Worm (Caenorhabditis elegans) whole organism, L1 larva: ENCODE data around the gene msp-50.

Experiments used
- C16A3.4 ChIP-seq: fragments of 150-350 bp; optimal IDR thresholded peaks from 2 replicates; lab custom pipeline; 2014; ENCODE audit warnings: missing biosample characterization, missing genetic modification characterization
- F16B12.6 ChIP-seq: fragments of 150-350 bp; optimal IDR thresholded peaks from 2 replicates; lab custom pipeline; 2014; ENCODE audit warnings: missing biosample characterization, missing genetic modification characterization
- blmp-1 ChIP-seq: fragments of 150-350 bp; optimal IDR thresholded peaks from 2 replicates; lab custom pipeline; 2014; ENCODE audit warnings: missing biosample characterization, missing genetic modification characterization
- ceh-63 ChIP-seq: fragments of 200-800 bp; sonication (Bioruptor generic); optimal IDR thresholded peaks from 2 replicates; lab custom pipeline; 2018; ENCODE audit warnings: mild to moderate bottlenecking, missing genetic modification characterization, missing compliant biosample characterization
- ceh-8 ChIP-seq: fragments of 200-800 bp; sonication (Bioruptor generic); optimal IDR thresholded peaks from 2 replicates; lab custom pipeline; 2018; ENCODE audit warnings: mild to moderate bottlenecking, missing genetic modification characterization, moderate library complexity, missing compliant biosample characterization
- dpl-1 ChIP-seq, 3 experiments: fragments of 150-350 bp in 2 of 3; sonication (generic microtip) in 1 of 3; optimal IDR thresholded peaks; 2 replicates each; lab custom pipeline; 2014 to 2017; ENCODE audit warnings: missing biosample characterization in 3 of 3, missing genetic modification characterization in 3 of 3, missing genetic modification reagents in 3 of 3
- dsc-1 ChIP-seq: sonication (generic microtip); optimal IDR thresholded peaks from 2 replicates; lab custom pipeline; 2016; ENCODE audit warnings: mild to moderate bottlenecking, missing genetic modification characterization, missing compliant biosample characterization
- efl-1 ChIP-seq, 4 experiments: fragments of 150-350 bp; optimal IDR thresholded peaks in 3 of 4; peaks in 1 of 4; 1 replicate in 1 of 4; 2 replicates in 3 of 4; lab custom pipeline; 2014; ENCODE audit warnings: missing biosample characterization in 2 of 4, missing genetic modification characterization in 2 of 4, missing genetic modification reagents in 2 of 4
- efl-3 ChIP-seq: fragments of 200-800 bp; sonication (Bioruptor generic); optimal IDR thresholded peaks from 2 replicates; lab custom pipeline; 2018; ENCODE audit warnings: mild to moderate bottlenecking, missing genetic modification characterization, missing compliant biosample characterization
- egl-13 ChIP-seq: sonication (generic microtip); optimal IDR thresholded peaks from 2 replicates; lab custom pipeline; 2016; ENCODE audit warnings: missing genotype, missing genetic modification reagents, missing genetic modification characterization, missing compliant biosample characterization
- elt-2 ChIP-seq: sonication (generic microtip); optimal IDR thresholded peaks from 2 replicates; lab custom pipeline; 2016; ENCODE audit warnings: missing genetic modification characterization, mild to moderate bottlenecking, inconsistent platforms, missing compliant biosample characterization, missing genetic modification reagents
- fkh-10 ChIP-seq: sonication (generic microtip); optimal IDR thresholded peaks from 2 replicates; lab custom pipeline; 2017; ENCODE audit warnings: missing biosample characterization, missing genetic modification reagents, missing genetic modification characterization
- fkh-8 ChIP-seq: sonication (generic microtip); optimal IDR thresholded peaks from 2 replicates; lab custom pipeline; 2016; ENCODE audit warnings: mild to moderate bottlenecking, missing genetic modification characterization, missing compliant biosample characterization
- fos-1 ChIP-seq: fragments of 150-350 bp; optimal IDR thresholded peaks from 2 replicates; lab custom pipeline; 2014; ENCODE audit warnings: missing biosample characterization, missing genetic modification characterization
- grh-1 ChIP-seq: fragments of 200-800 bp; sonication (Bioruptor generic); IDR thresholded peaks from 2 replicates; pipeline ENCODE4 v1.3.6; 2022; ENCODE audit warnings: missing genetic modification reagents, missing genetic modification characterization, missing compliant biosample characterization
- hpl-2 ChIP-seq: fragments of 150-350 bp; optimal IDR thresholded peaks from 2 replicates; lab custom pipeline; 2014; ENCODE audit warnings: missing biosample characterization, missing genetic modification reagents, missing genetic modification characterization
- irx-1 ChIP-seq: sonication (generic microtip); optimal IDR thresholded peaks from 2 replicates; lab custom pipeline; 2016; ENCODE audit warnings: missing genetic modification characterization, missing compliant biosample characterization
- jun-1 ChIP-seq: fragments of 150-350 bp; optimal IDR thresholded peaks from 2 replicates; lab custom pipeline; 2014; ENCODE audit warnings: missing biosample characterization, missing genetic modification reagents, missing genetic modification characterization
- lin-13 ChIP-seq: fragments of 150-350 bp; optimal IDR thresholded peaks from 2 replicates; lab custom pipeline; 2014; ENCODE audit warnings: missing biosample characterization, missing genetic modification reagents, missing genetic modification characterization
- lin-14 ChIP-seq: fragments of 200-800 bp; sonication (Bioruptor generic); optimal IDR thresholded peaks from 2 replicates; lab custom pipeline; 2018; ENCODE audit warnings: mild to moderate bottlenecking, missing genetic modification characterization, moderate library complexity, missing compliant biosample characterization
- lin-35 ChIP-seq, 2 experiments: fragments of 150-350 bp; optimal IDR thresholded peaks; 2 replicates each; lab custom pipeline; 2014; ENCODE audit warnings: missing biosample characterization in 2 of 2, missing genetic modification characterization in 2 of 2, missing genetic modification reagents in 2 of 2
- lin-39 ChIP-seq: fragments of 150-350 bp; optimal IDR thresholded peaks from 2 replicates; lab custom pipeline; 2014; ENCODE audit warnings: missing biosample characterization, missing genetic modification reagents, missing genetic modification characterization
- lir-3 ChIP-seq: sonication (generic microtip); optimal IDR thresholded peaks from 2 replicates; lab custom pipeline; 2016; ENCODE audit warnings: mild to moderate bottlenecking, missing genetic modification characterization, moderate library complexity, missing compliant biosample characterization; ENCODE audit not compliant: poor library complexity
- mab-9 ChIP-seq: fragments of 200-800 bp; sonication (Bioruptor generic); IDR thresholded peaks from 2 replicates; pipeline ENCODE4 v1.3.6; 2022; ENCODE audit warnings: missing genetic modification reagents, missing genetic modification characterization, missing compliant biosample characterization
- mdl-1 ChIP-seq, 2 experiments: fragments of 150-350 bp; optimal IDR thresholded peaks; 2 replicates each; lab custom pipeline; 2014 to 2017; ENCODE audit warnings: missing biosample characterization in 2 of 2, missing genetic modification characterization in 2 of 2, inconsistent platforms in 1 of 2
- mef-2 ChIP-seq: fragments of 150-350 bp; optimal IDR thresholded peaks from 2 replicates; lab custom pipeline; 2014; ENCODE audit warnings: missing biosample characterization, missing genetic modification characterization
- nhr-11 ChIP-seq: fragments of 150-350 bp; optimal IDR thresholded peaks from 2 replicates; lab custom pipeline; 2014; ENCODE audit warnings: missing biosample characterization, missing genetic modification characterization
- nhr-12 ChIP-seq: sonication (generic microtip); optimal IDR thresholded peaks from 2 replicates; lab custom pipeline; 2017; ENCODE audit warnings: missing biosample characterization, missing genetic modification characterization
- nhr-19 ChIP-seq: fragments of 200-800 bp; sonication (Bioruptor generic); conservative IDR thresholded peaks from 2 replicates; pipeline ENCODE4 v1.3.6; 2022; ENCODE audit warnings: missing genetic modification characterization, missing compliant biosample characterization
- nhr-20 ChIP-seq: sonication (generic microtip); optimal IDR thresholded peaks from 2 replicates; lab custom pipeline; 2016; ENCODE audit warnings: mild to moderate bottlenecking, missing genetic modification characterization, missing compliant biosample characterization
- nhr-28 ChIP-seq: fragments of 150-350 bp; optimal IDR thresholded peaks from 2 replicates; lab custom pipeline; 2014; ENCODE audit warnings: missing biosample characterization, missing genetic modification characterization
- nhr-47 ChIP-seq: sonication (generic microtip); optimal IDR thresholded peaks from 2 replicates; lab custom pipeline; 2016; ENCODE audit warnings: mild to moderate bottlenecking, missing genetic modification characterization, moderate library complexity, missing compliant biosample characterization
- nhr-71 ChIP-seq: sonication (generic microtip); optimal IDR thresholded peaks from 2 replicates; lab custom pipeline; 2016; ENCODE audit warnings: mild to moderate bottlenecking, missing genetic modification characterization, moderate library complexity, missing compliant biosample characterization
- nhr-84 ChIP-seq: sonication (generic microtip); optimal IDR thresholded peaks from 2 replicates; lab custom pipeline; 2017; ENCODE audit warnings: missing biosample characterization, missing genetic modification characterization
- nhr-85 ChIP-seq: sonication (generic microtip); peaks from one replicate; lab custom pipeline; 2016; ENCODE audit warnings: missing genetic modification characterization, inconsistent platforms, missing compliant biosample characterization
- pax-3 ChIP-seq: fragments of 200-800 bp; sonication (Bioruptor generic); optimal IDR thresholded peaks from 2 replicates; lab custom pipeline; 2018; ENCODE audit warnings: mild to moderate bottlenecking, missing genetic modification characterization, moderate library complexity, missing compliant biosample characterization
- rnt-1 ChIP-seq: sonication (generic microtip); optimal IDR thresholded peaks from 2 replicates; lab custom pipeline; 2016; ENCODE audit warnings: mild to moderate bottlenecking, missing genetic modification characterization, moderate library complexity, missing compliant biosample characterization
- snu-23 ChIP-seq: sonication (generic microtip); optimal IDR thresholded peaks from 2 replicates; lab custom pipeline; 2016; ENCODE audit warnings: missing genetic modification characterization, missing compliant biosample characterization
- sox-4 ChIP-seq: sonication (generic microtip); optimal IDR thresholded peaks from 2 replicates; lab custom pipeline; 2016; ENCODE audit warnings: missing genetic modification characterization, missing compliant biosample characterization
- sptf-1 ChIP-seq: fragments of 150-350 bp; optimal IDR thresholded peaks from 2 replicates; lab custom pipeline; 2014; ENCODE audit warnings: missing biosample characterization, missing genetic modification characterization
- sup-37 ChIP-seq: fragments of 200-800 bp; sonication (Bioruptor generic); optimal IDR thresholded peaks from 2 replicates; lab custom pipeline; 2018; ENCODE audit warnings: mild to moderate bottlenecking, missing genetic modification characterization, missing compliant biosample characterization
- swsn-7 ChIP-seq: sonication (generic microtip); optimal IDR thresholded peaks from 2 replicates; lab custom pipeline; 2016; ENCODE audit warnings: missing genetic modification characterization, missing compliant biosample characterization
- tbx-2 ChIP-seq: sonication (generic microtip); optimal IDR thresholded peaks from 2 replicates; lab custom pipeline; 2016; ENCODE audit warnings: missing genetic modification characterization, missing compliant biosample characterization
- unc-62 ChIP-seq: fragments of 150-350 bp; optimal IDR thresholded peaks from 2 replicates; lab custom pipeline; 2014; ENCODE audit warnings: missing biosample characterization, missing genetic modification reagents, missing genetic modification characterization
- unc-98 ChIP-seq: fragments of 200-800 bp; sonication (Bioruptor generic); IDR thresholded peaks from 2 replicates; pipeline ENCODE4 v1.3.6; 2022; ENCODE audit warnings: missing genetic modification characterization, missing compliant biosample characterization
- vab-15 ChIP-seq: sonication (generic microtip); optimal IDR thresholded peaks from 2 replicates; lab custom pipeline; 2017; ENCODE audit warnings: missing genotype, mild to moderate bottlenecking, missing genetic modification characterization, missing compliant biosample characterization
- xbp-1 ChIP-seq: sonication (generic microtip); optimal IDR thresholded peaks from 2 replicates; lab custom pipeline; 2016; ENCODE audit warnings: missing genetic modification characterization, missing compliant biosample characterization
- zip-4 ChIP-seq: fragments of 200-800 bp; sonication (Bioruptor generic); optimal IDR thresholded peaks from 2 replicates; lab custom pipeline; 2018; ENCODE audit warnings: mild to moderate bottlenecking, missing genetic modification characterization, moderate library complexity, missing compliant biosample characterization

Gene msp-50

DNA sequence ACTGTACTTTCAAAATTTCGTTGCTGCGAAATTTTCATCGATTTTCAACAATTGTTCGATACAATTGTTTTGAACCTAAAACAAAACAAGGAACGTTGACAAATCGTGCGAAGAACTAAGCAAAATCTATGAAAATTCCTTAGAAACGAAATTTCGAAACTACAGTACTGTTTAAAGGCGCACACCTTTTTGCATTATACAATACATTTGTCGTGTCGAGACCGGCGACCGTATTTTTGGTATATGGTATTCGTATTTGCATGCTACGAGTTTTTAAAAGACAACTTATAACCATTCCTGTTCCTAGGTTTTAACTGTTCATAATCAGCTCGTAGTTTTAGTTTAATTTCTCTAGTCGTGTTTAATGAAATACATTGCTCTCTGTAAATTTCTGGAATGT, 21.0 kb upstream of the msp-50 start:
- TF ChIP-seq elt-2 (tag; lab: Kevin White, UChicago) (peak; percentile 1), zip-4 (GFP tag; lab: Kevin White, UChicago) (peak; percentile 7), sox-4 (tag; lab: Kevin White, UChicago) (no peak)

DNA sequence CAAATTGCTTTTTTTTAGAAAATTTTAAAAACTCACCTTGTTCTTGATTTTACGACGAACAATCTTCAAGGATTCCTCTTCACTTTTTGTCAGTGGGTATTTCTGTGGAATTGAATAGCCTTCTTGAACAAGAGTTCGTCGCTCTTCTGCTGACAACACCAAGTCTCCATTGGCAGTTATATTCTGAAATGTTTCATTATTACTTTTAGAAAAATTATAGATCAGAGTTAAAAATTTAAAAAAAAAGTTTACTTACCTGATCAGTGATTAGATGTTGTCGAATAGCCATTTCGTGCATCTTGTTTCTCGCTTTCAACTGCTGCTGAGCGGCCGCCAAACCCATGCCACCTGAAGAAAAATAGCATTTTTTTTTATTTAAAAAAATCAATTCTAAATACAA, 19.3 kb upstream of the msp-50 start:
- no peak for TF ChIP-seq nhr-85 (tag; lab: Kevin White, UChicago)
- TF ChIP-seq efl-1 (optimal IDR thresholded peaks at IDR 0.05; lab: Kevin White, UChicago), result no peak
- peak in 1 of 2 experiments; percentile 62 for TF ChIP-seq efl-1 (GFP tag; optimal IDR thresholded peaks at IDR 0.05 in 1 of 2; lab: Kevin White, UChicago)
- TF ChIP-seq, all 84 proteins: peak for 1

DNA sequence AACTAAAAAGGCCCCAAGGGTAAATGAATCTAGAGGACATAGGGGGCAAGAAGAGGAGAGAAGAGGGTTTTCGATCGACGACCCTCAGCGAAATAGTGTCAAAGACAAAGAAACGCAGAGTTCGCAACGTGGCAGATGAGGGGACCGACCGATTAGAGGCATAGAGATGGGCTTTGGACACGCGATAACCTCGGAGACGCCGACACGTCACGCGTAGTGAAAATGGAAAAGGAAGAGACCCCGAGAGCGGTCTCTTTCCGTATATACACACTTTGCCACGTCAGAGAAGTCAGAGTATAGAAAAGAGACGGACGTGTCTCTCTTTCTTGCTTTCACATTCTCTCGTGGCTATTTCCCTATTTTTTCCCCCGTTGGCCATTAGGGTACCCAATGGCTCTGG, 18.1 kb upstream of the msp-50 start:
- TF ChIP-seq fkh-8 (tag; lab: Kevin White, UChicago) (peak; percentile 83), unc-62 (GFP tag; lab: Kevin White, UChicago) (no peak), C16A3.4 (tag; lab: Kevin White, UChicago) (peak; percentile 43), lin-39 (tag; lab: Kevin White, UChicago) (no peak), dpl-1 (GFP tag; optimal IDR thresholded peaks at IDR 0.05; lab: Kevin White, UChicago) (peak in 2 of 3 experiments; percentile 27 to 45), sup-37 (GFP tag; lab: Kevin White, UChicago) (no peak), nhr-12 (no peak), mdl-1 (tag; optimal IDR thresholded peaks at IDR 0.05; lab: Kevin White, UChicago) (peak in 1 of 2 experiments; percentile 86), mef-2 (tag; lab: Kevin White, UChicago) (no peak), unc-98 (no peak), tbx-2 (peak; percentile 79), lir-3 (tag; lab: Kevin White, UChicago) (no peak), lin-14 (GFP tag; lab: Kevin White, UChicago) (peak; percentile 97), nhr-19 (GFP tag; lab: Robert Waterston, UW) (peak; percentile 73), ceh-63 (no peak), nhr-71 (tag; lab: Kevin White, UChicago) (peak; percentile 88), jun-1 (tag; lab: Kevin White, UChicago) (peak; percentile 45), lin-13 (GFP tag; lab: Kevin White, UChicago) (peak; percentile 69), xbp-1 (tag; lab: Kevin White, UChicago) (peak; percentile 90), efl-3 (GFP tag; lab: Kevin White, UChicago) (no peak), nhr-20 (tag; lab: Kevin White, UChicago) (peak; percentile 84), snu-23 (GFP tag; lab: Kevin White, UChicago) (peak; percentile 90), zip-4 (GFP tag; lab: Kevin White, UChicago) (no peak), vab-15 (tag; lab: Kevin White, UChicago) (no peak), lin-35 (GFP tag; optimal IDR thresholded peaks at IDR 0.05; lab: Kevin White, UChicago) (peak; percentile 57 to 61), elt-2 (tag; lab: Kevin White, UChicago) (no peak), grh-1 (GFP tag; lab: Robert Waterston, UW) (no peak; the same call in 1 of the 2 replicates), mab-9 (GFP tag; lab: Robert Waterston, UW) (no peak; the same call in 1 of the 2 replicates), irx-1 (tag; lab: Kevin White, UChicago) (peak; percentile 41), F16B12.6 (tag; lab: Kevin White, UChicago) (peak; percentile 32), sptf-1 (tag; lab: Kevin White, UChicago) (no peak), egl-13 (tag; lab: Kevin White, UChicago) (peak; percentile 25), hpl-2 (GFP tag; lab: Kevin White, UChicago) (peak; percentile 13), blmp-1 (tag; lab: Kevin White, UChicago) (peak; percentile 72), dsc-1 (tag; lab: Kevin White, UChicago) (peak; percentile 37), fos-1 (peak; percentile 43), ceh-8 (GFP tag; lab: Kevin White, UChicago) (no peak), pax-3 (peak; percentile 11), fkh-10 (peak; percentile 59), swsn-7 (tag; lab: Kevin White, UChicago) (peak; percentile 76), nhr-28 (no peak), rnt-1 (peak; percentile 52), nhr-84 (tag; lab: Kevin White, UChicago) (no peak), nhr-47 (tag; lab: Kevin White, UChicago) (peak; percentile 81), nhr-11 (tag; lab: Kevin White, UChicago) (no peak)
